Worm (Caenorhabditis elegans) whole organism, L4 larva: ENCODE measurements around the gene B0228.8.

ENCODE experiments used
- D1046.2 ChIP-seq: fragments of 200-800 bp; sonication (Bioruptor generic); IDR thresholded peaks from 2 replicates; pipeline ENCODE4 v1.3.6; 2022; ENCODE audit warnings: missing genetic modification characterization, missing compliant biosample characterization
- F10B5.3 ChIP-seq: sonication (generic microtip); optimal IDR thresholded peaks from 2 replicates; lab custom pipeline; 2016; ENCODE audit warnings: mild to moderate bottlenecking, missing genetic modification characterization, missing compliant biosample characterization
- F49E8.2 ChIP-seq: sonication (generic microtip); optimal IDR thresholded peaks from 2 replicates; lab custom pipeline; 2016; ENCODE audit warnings: missing compliant biosample characterization, mild to moderate bottlenecking, missing genetic modification characterization, borderline replicate concordance
- T20F7.1 ChIP-seq: fragments of 200-800 bp; sonication (Bioruptor generic); optimal IDR thresholded peaks from 2 replicates; lab custom pipeline; 2018; ENCODE audit warnings: mild to moderate bottlenecking, missing genetic modification characterization, missing compliant biosample characterization
- T26A8.4 ChIP-seq: fragments of 200-800 bp; sonication (Bioruptor generic); IDR thresholded peaks from 2 replicates; pipeline ENCODE4 v1.3.6; 2022; ENCODE audit warnings: missing genetic modification characterization, missing compliant biosample characterization
- Y105C5A.15 ChIP-seq: fragments of 200-800 bp; sonication (Bioruptor generic); IDR thresholded peaks from 2 replicates; pipeline ENCODE4 v1.3.6; 2022; ENCODE audit warnings: missing genetic modification characterization, missing compliant biosample characterization
- Y48G9A.11 ChIP-seq: fragments of 200-800 bp; sonication (Bioruptor generic); IDR thresholded peaks from 2 replicates; pipeline ENCODE4 v1.3.6; 2022; ENCODE audit warnings: missing genetic modification reagents, missing genetic modification characterization, missing compliant biosample characterization
- ZK337.2 ChIP-seq: fragments of 200-800 bp; sonication (Bioruptor generic); IDR thresholded peaks from 2 replicates; pipeline ENCODE4 v1.3.6; 2022; ENCODE audit warnings: missing genetic modification reagents, missing genetic modification characterization, missing compliant biosample characterization
- aha-1 ChIP-seq: fragments of 150-350 bp; peaks from one replicate; lab custom pipeline; 2014; ENCODE audit warnings: missing biosample characterization, missing genetic modification characterization
- ceh-32 ChIP-seq: sonication (generic microtip); optimal IDR thresholded peaks from 2 replicates; lab custom pipeline; 2016; ENCODE audit warnings: mild to moderate bottlenecking, missing genetic modification characterization, missing compliant biosample characterization; ENCODE audit not compliant: poor library complexity
- ceh-44 ChIP-seq: fragments of 200-800 bp; sonication (Bioruptor generic); IDR thresholded peaks from 2 replicates; pipeline ENCODE4 v1.3.6; 2022; ENCODE audit warnings: missing genetic modification reagents, missing genetic modification characterization, missing compliant biosample characterization
- ctbp-1 ChIP-seq: fragments of 200-800 bp; sonication (Bioruptor generic); IDR thresholded peaks from 2 replicates; pipeline ENCODE4 v1.3.6; 2022; ENCODE audit warnings: missing genetic modification reagents, missing genetic modification characterization, missing compliant biosample characterization
- dpl-1 ChIP-seq: fragments of 150-350 bp; optimal IDR thresholded peaks from 2 replicates; lab custom pipeline; 2014; ENCODE audit warnings: missing biosample characterization, missing genetic modification reagents, missing genetic modification characterization
- duxl-1 ChIP-seq: sonication (generic microtip); optimal IDR thresholded peaks from 2 replicates; lab custom pipeline; 2016; ENCODE audit warnings: mild to moderate bottlenecking, missing genetic modification characterization, moderate library complexity, missing compliant biosample characterization; ENCODE audit not compliant: poor library complexity
- fkh-10 ChIP-seq: fragments of 150-350 bp; optimal IDR thresholded peaks from 2 replicates; lab custom pipeline; 2014; ENCODE audit warnings: missing biosample characterization, missing genetic modification reagents, missing genetic modification characterization
- gei-8 ChIP-seq: fragments of 200-800 bp; sonication (Bioruptor generic); optimal IDR thresholded peaks from 2 replicates; lab custom pipeline; 2018; ENCODE audit warnings: mild to moderate bottlenecking, missing genetic modification characterization, missing compliant biosample characterization
- hlh-11 ChIP-seq: fragments of 200-800 bp; sonication (Bioruptor generic); optimal IDR thresholded peaks from 2 replicates; lab custom pipeline; 2018; ENCODE audit warnings: mild to moderate bottlenecking, missing genetic modification characterization, missing compliant biosample characterization
- hlh-30 ChIP-seq: sonication (generic microtip); optimal IDR thresholded peaks from 2 replicates; lab custom pipeline; 2017; ENCODE audit warnings: antibody characterized with exemption, mild to moderate bottlenecking, missing genetic modification characterization, missing compliant biosample characterization; ENCODE audit not compliant: insufficient read depth
- hmg-1.1 ChIP-seq: fragments of 200-800 bp; sonication (Bioruptor generic); IDR thresholded peaks from 2 replicates; pipeline ENCODE4 v1.3.6; 2022; ENCODE audit warnings: missing genetic modification reagents, missing genetic modification characterization, missing compliant biosample characterization
- jun-1 ChIP-seq: fragments of 150-350 bp; optimal IDR thresholded peaks from 2 replicates; lab custom pipeline; 2014; ENCODE audit warnings: missing biosample characterization, missing genetic modification reagents, missing genetic modification characterization
- lin-1 ChIP-seq: fragments of 200-800 bp; sonication (Bioruptor generic); IDR thresholded peaks from 2 replicates; pipeline ENCODE4 v1.3.6; 2022; ENCODE audit warnings: missing genetic modification reagents, missing genetic modification characterization, missing compliant biosample characterization
- lin-39 ChIP-seq: fragments of 150-350 bp; optimal IDR thresholded peaks from 2 replicates; lab custom pipeline; 2014; ENCODE audit warnings: missing biosample characterization, missing genetic modification reagents, missing genetic modification characterization
- madf-5 ChIP-seq, 2 experiments: fragments of 200-800 bp; sonication (Bioruptor generic); IDR thresholded peaks; 2 replicates each; pipeline ENCODE4 v1.3.6; 2022; ENCODE audit warnings: missing compliant biosample characterization in 2 of 2, missing genetic modification characterization in 2 of 2
- madf-9 ChIP-seq: fragments of 200-800 bp; sonication (Bioruptor generic); conservative IDR thresholded peaks from 2 replicates; pipeline ENCODE4 v1.3.6; 2022; ENCODE audit warnings: missing genetic modification reagents, missing genetic modification characterization, missing compliant biosample characterization
- mdl-1 ChIP-seq, 2 experiments: fragments of 150-350 bp in 1 of 2; sonication (generic microtip) in 1 of 2; optimal IDR thresholded peaks; 2 replicates each; lab custom pipeline; 2014 to 2017; ENCODE audit warnings: missing biosample characterization in 2 of 2, missing genetic modification characterization in 2 of 2
- mep-1 ChIP-seq: fragments of 150-350 bp; sonication (generic microtip); optimal IDR thresholded peaks from 3 replicates; lab custom pipeline; 2014; ENCODE audit warnings: missing biosample characterization, missing genetic modification characterization
- mes-2 ChIP-seq: sonication (generic microtip); optimal IDR thresholded peaks from 2 replicates; lab custom pipeline; 2016; ENCODE audit warnings: missing genotype, mild to moderate bottlenecking, missing genetic modification characterization, missing compliant biosample characterization; ENCODE audit not compliant: poor library complexity, severe bottlenecking
- mxl-3 ChIP-seq: fragments of 200-800 bp; sonication (Bioruptor generic); optimal IDR thresholded peaks from 2 replicates; lab custom pipeline; 2018; ENCODE audit warnings: mild to moderate bottlenecking, missing genetic modification characterization, missing compliant biosample characterization
- nhr-11 ChIP-seq: fragments of 150-350 bp; optimal IDR thresholded peaks from 2 replicates; lab custom pipeline; 2014; ENCODE audit warnings: missing biosample characterization, missing genetic modification characterization
- nhr-28 ChIP-seq: fragments of 150-350 bp; optimal IDR thresholded peaks from 2 replicates; lab custom pipeline; 2014; ENCODE audit warnings: missing biosample characterization, missing genetic modification characterization
- nhr-48 ChIP-seq: sonication (generic microtip); optimal IDR thresholded peaks from 2 replicates; lab custom pipeline; 2016; ENCODE audit warnings: mild to moderate bottlenecking, missing genetic modification characterization, missing compliant biosample characterization
- php-3 ChIP-seq: fragments of 200-800 bp; sonication (Bioruptor generic); IDR thresholded peaks from 2 replicates; pipeline ENCODE4 v1.3.6; 2022; ENCODE audit warnings: missing genetic modification reagents, missing genetic modification characterization, missing compliant biosample characterization
- rbr-2 ChIP-seq: sonication (generic microtip); optimal IDR thresholded peaks from 2 replicates; lab custom pipeline; 2016; ENCODE audit warnings: missing genotype, missing genetic modification characterization, missing compliant biosample characterization
- sdz-12 ChIP-seq: fragments of 200-800 bp; sonication (Bioruptor generic); optimal IDR thresholded peaks from 2 replicates; lab custom pipeline; 2018; ENCODE audit warnings: mild to moderate bottlenecking, missing genetic modification characterization, missing compliant biosample characterization
- snpc-4 ChIP-seq: fragments of 150-350 bp; optimal IDR thresholded peaks from 2 replicates; lab custom pipeline; 2014; ENCODE audit warnings: missing biosample characterization, missing genetic modification characterization
- spr-3 ChIP-seq: fragments of 200-800 bp; sonication (Bioruptor generic); optimal IDR thresholded peaks from 2 replicates; lab custom pipeline; 2018; ENCODE audit warnings: mild to moderate bottlenecking, missing genetic modification characterization, missing compliant biosample characterization
- unc-62 ChIP-seq, 3 experiments: fragments of 150-350 bp in 1 of 3; sonication (generic microtip); optimal IDR thresholded peaks in 2 of 3; peaks in 1 of 3; 1 replicate in 1 of 3; 2 replicates in 2 of 3; lab custom pipeline; 2014 to 2017; ENCODE audit warnings: missing biosample characterization in 3 of 3, missing genetic modification characterization in 3 of 3, missing genetic modification reagents in 3 of 3, missing genotype in 1 of 3
- zfp-3 ChIP-seq: fragments of 200-800 bp; sonication (Bioruptor generic); conservative IDR thresholded peaks from 2 replicates; pipeline ENCODE4 v1.3.6; 2022; ENCODE audit warnings: missing genetic modification reagents, missing genetic modification characterization, missing compliant biosample characterization
- ztf-11 ChIP-seq: fragments of 150-350 bp; optimal IDR thresholded peaks from 2 replicates; lab custom pipeline; 2014; ENCODE audit warnings: missing biosample characterization, missing genetic modification characterization

Gene B0228.8

ce11 chrII:7756810-7757209 is 4.5 kb downstream of the B0228.8 start (continued):
- TF ChIP-seq dpl-1 (GFP tag; lab: Kevin White, UChicago) (peak; percentile 34), php-3 (GFP tag; lab: Robert Waterston, UW) (peak; percentile 44; the same call in 1 of the 2 replicates), ztf-11 (tag; lab: Kevin White, UChicago) (no peak), ceh-44 (no peak), Y105C5A.15 (GFP tag; lab: Robert Waterston, UW) (no peak), ceh-32 (tag; lab: Kevin White, UChicago) (no peak), mxl-3 (GFP tag; lab: Kevin White, UChicago) (no peak), lin-1 (GFP tag; lab: Robert Waterston, UW) (peak; percentile 66; the same call in 1 of the 2 replicates), F10B5.3 (tag; lab: Kevin White, UChicago) (peak; percentile 17), hlh-30 (peak; percentile 69), rbr-2 (tag; lab: Kevin White, UChicago) (peak; percentile 34), D1046.2 (GFP tag; lab: Robert Waterston, UW) (0 out of 2 replicates have a peak, but pooled peaks have one; percentile 67)

ce11 chrII:7755116-7755571 is 6.2 kb downstream of the B0228.8 start, which contains the start of the genes B0228.6 and B0228.1:
TSS of gene B0228.6 (minus strand) at chrII:7755166.
TSS of gene B0228.1 (plus strand) at chrII:7755343.
- TF ChIP-seq ctbp-1 (0 out of 2 replicates have a peak, but pooled peaks have one; percentile 24), snpc-4 (tag; lab: Kevin White, UChicago) (no peak), mdl-1 (tag; optimal IDR thresholded peaks at IDR 0.05; lab: Kevin White, UChicago) (peak in 1 of 2 experiments; percentile 6)

ce11 chrII:7753500-7753899 is 7.8 kb downstream of the B0228.8 start, which contains the start of gene trx-1:
TSS of gene trx-1 (minus strand) at chrII:7753600.
- no peak for TF ChIP-seq T26A8.4 (GFP tag; lab: Robert Waterston, UW)
- no peak for TF ChIP-seq Y48G9A.11 (GFP tag; lab: Robert Waterston, UW)
- no peak for TF ChIP-seq T20F7.1
- TF ChIP-seq duxl-1 = no peak
- no peak for TF ChIP-seq hmg-1.1 (GFP tag; lab: Robert Waterston, UW)
- TF ChIP-seq fkh-10 (GFP tag; lab: Kevin White, UChicago) = no peak
- no peak for TF ChIP-seq lin-39 (tag; lab: Kevin White, UChicago)
- TF ChIP-seq php-3 (GFP tag; lab: Robert Waterston, UW) = no peak
- TF ChIP-seq mep-1 (tag; lab: Kevin White, UChicago) = no peak
- TF ChIP-seq nhr-48 (tag; lab: Kevin White, UChicago) = no peak

- TF ChIP-seq unc-62 (GFP tag; optimal IDR thresholded peaks at IDR 0.05 in 1 of 2; lab: Kevin White, UChicago) = peak in 1 of 2 experiments; percentile 95
- no peak for TF ChIP-seq unc-62 (tag; optimal IDR thresholded peaks at IDR 0.05; lab: Kevin White, UChicago)
- no peak for TF ChIP-seq hlh-11 (tag; lab: Kevin White, UChicago)
- TF ChIP-seq, all 104 proteins: peak for 1
These were observed 24.6 kb downstream of the B0228.8 start for ce11 chrII:7736725-7737124.

ce11 chrII:7724603-7725002 is 36.7 kb downstream of the B0228.8 start, which contains the start of gene cpna-2:
TSS of gene cpna-2 (plus strand) at chrII:7724903.
- TF ChIP-seq ZK337.2 (GFP tag; lab: Robert Waterston, UW) (no peak), unc-62 (GFP tag; optimal IDR thresholded peaks at IDR 0.05 in 1 of 2; lab: Kevin White, UChicago) (no peak), unc-62 (tag; optimal IDR thresholded peaks at IDR 0.05; lab: Kevin White, UChicago) (no peak), aha-1 (tag; lab: Kevin White, UChicago) (no peak), madf-5 (GFP tag; IDR thresholded peaks at IDR 0.05; lab: Robert Waterston, UW) (no peak), zfp-3 (GFP tag; lab: Robert Waterston, UW) (no peak), mep-1 (tag; lab: Kevin White, UChicago) (no peak), ctbp-1 (no peak), gei-8 (GFP tag; lab: Kevin White, UChicago) (no peak), nhr-28 (tag; lab: Kevin White, UChicago) (no peak), jun-1 (tag; lab: Kevin White, UChicago) (no peak), lin-1 (GFP tag; lab: Robert Waterston, UW) (no peak), F10B5.3 (tag; lab: Kevin White, UChicago) (no peak), ztf-11 (tag; lab: Kevin White, UChicago) (no peak), madf-9 (GFP tag; lab: Robert Waterston, UW) (no peak), mes-2 (tag; lab: Kevin White, UChicago) (no peak), F49E8.2 (no peak), nhr-11 (tag; lab: Kevin White, UChicago) (no peak), mdl-1 (tag; optimal IDR thresholded peaks at IDR 0.05; lab: Kevin White, UChicago) (no peak), spr-3 (GFP tag; lab: Kevin White, UChicago) (no peak), sdz-12 (GFP tag; lab: Kevin White, UChicago) (no peak)
- TF ChIP-seq, all 104 proteins: peak for 0
